Worm (Caenorhabditis elegans) whole organism, L2 larva: ENCODE data around the gene mix-1.

ENCODE experiments used
- C34F6.9 ChIP-seq: fragments of 150-350 bp; optimal IDR thresholded peaks from 2 replicates; lab custom pipeline; 2014; ENCODE audit warnings: missing biosample characterization, missing genetic modification characterization
- F13H6.1 ChIP-seq: sonication (generic microtip); optimal IDR thresholded peaks from 2 replicates; lab custom pipeline; 2016; ENCODE audit warnings: missing genetic modification characterization, missing compliant biosample characterization
- R02D3.7 ChIP-seq: fragments of 150-350 bp; optimal IDR thresholded peaks from 2 replicates; lab custom pipeline; 2014; ENCODE audit warnings: missing biosample characterization, missing genetic modification characterization
- Y55F3AM.14 ChIP-seq: fragments of 200-800 bp; sonication (Bioruptor generic); optimal IDR thresholded peaks from 2 replicates; lab custom pipeline; 2018; ENCODE audit warnings: mild to moderate bottlenecking, missing genetic modification characterization, missing compliant biosample characterization
- ZK546.5 ChIP-seq: sonication (generic microtip); optimal IDR thresholded peaks from 2 replicates; lab custom pipeline; 2017; ENCODE audit warnings: missing biosample characterization, missing genetic modification characterization
- aly-2 ChIP-seq: fragments of 150-350 bp; optimal IDR thresholded peaks from 2 replicates; lab custom pipeline; 2014; ENCODE audit warnings: missing biosample characterization, missing genetic modification characterization
- ama-1 ChIP-seq: fragments of 150-350 bp; optimal IDR thresholded peaks from 2 replicates; lab custom pipeline; 2018; ENCODE audit warnings: inconsistent platforms
- blmp-1 ChIP-seq: sonication (generic microtip); optimal IDR thresholded peaks from 2 replicates; lab custom pipeline; 2017; ENCODE audit warnings: missing genetic modification characterization, mild to moderate bottlenecking, missing compliant biosample characterization, antibody characterized with exemption, moderate library complexity; ENCODE audit not compliant: insufficient read depth
- ceh-16 ChIP-seq: fragments of 150-350 bp; optimal IDR thresholded peaks from 2 replicates; lab custom pipeline; 2014; ENCODE audit warnings: missing biosample characterization, missing genetic modification characterization
- crh-2 ChIP-seq: sonication (generic microtip); optimal IDR thresholded peaks from 2 replicates; lab custom pipeline; 2017; ENCODE audit warnings: missing biosample characterization, missing genetic modification characterization
- egl-27 ChIP-seq: sonication (generic microtip); optimal IDR thresholded peaks from 3 replicates; lab custom pipeline; 2017; ENCODE audit warnings: missing biosample characterization, missing genetic modification reagents, missing genetic modification characterization
- elt-1 ChIP-seq: fragments of 150-350 bp; optimal IDR thresholded peaks from 2 replicates; lab custom pipeline; 2014; ENCODE audit warnings: missing biosample characterization, missing genetic modification characterization
- elt-3 ChIP-seq: sonication (generic microtip); optimal IDR thresholded peaks from 2 replicates; lab custom pipeline; 2017; ENCODE audit warnings: missing biosample characterization, missing genetic modification characterization
- fos-1 ChIP-seq: fragments of 150-350 bp; optimal IDR thresholded peaks from 2 replicates; lab custom pipeline; 2014; ENCODE audit warnings: missing biosample characterization, missing genetic modification characterization
- gmeb-1 ChIP-seq: fragments of 150-350 bp; optimal IDR thresholded peaks from 2 replicates; lab custom pipeline; 2014; ENCODE audit warnings: missing biosample characterization, missing genetic modification characterization
- lin-11 ChIP-seq: fragments of 150-350 bp; sonication (generic microtip); optimal IDR thresholded peaks from 2 replicates; lab custom pipeline; 2014; ENCODE audit warnings: missing biosample characterization, missing genetic modification characterization, inconsistent platforms, mixed read lengths
- lin-13 ChIP-seq: fragments of 150-350 bp; optimal IDR thresholded peaks from 2 replicates; lab custom pipeline; 2014; ENCODE audit warnings: missing biosample characterization, missing genetic modification reagents, missing genetic modification characterization
- lin-39 ChIP-seq: fragments of 150-350 bp; optimal IDR thresholded peaks from 2 replicates; lab custom pipeline; 2014; ENCODE audit warnings: missing biosample characterization, missing genetic modification reagents, missing genetic modification characterization
- lsy-2 ChIP-seq, 2 experiments: fragments of 150-350 bp in 1 of 2; sonication (generic microtip) in 1 of 2; optimal IDR thresholded peaks; 2 replicates each; lab custom pipeline; 2014 to 2017; ENCODE audit warnings: missing biosample characterization in 2 of 2, missing genetic modification characterization in 2 of 2
- mab-5 ChIP-seq: fragments of 150-350 bp; optimal IDR thresholded peaks from 2 replicates; lab custom pipeline; 2014; ENCODE audit warnings: missing biosample characterization, missing genetic modification characterization
- mdl-1 ChIP-seq, 2 experiments: fragments of 150-350 bp in 1 of 2; sonication (generic microtip) in 1 of 2; optimal IDR thresholded peaks; 2 replicates each; lab custom pipeline; 2017; ENCODE audit warnings: missing biosample characterization in 2 of 2, missing genetic modification characterization in 2 of 2
- nhr-129 ChIP-seq: fragments of 150-350 bp; optimal IDR thresholded peaks from 2 replicates; lab custom pipeline; 2014; ENCODE audit warnings: missing biosample characterization, missing genetic modification characterization
- nhr-21 ChIP-seq: fragments of 150-350 bp; optimal IDR thresholded peaks from 2 replicates; lab custom pipeline; 2014; ENCODE audit warnings: missing biosample characterization, missing genetic modification characterization
- nhr-23 ChIP-seq: fragments of 150-350 bp; optimal IDR thresholded peaks from 2 replicates; lab custom pipeline; 2014; ENCODE audit warnings: missing biosample characterization, missing genetic modification reagents, missing genetic modification characterization
- nhr-237 ChIP-seq: fragments of 150-350 bp; optimal IDR thresholded peaks from 2 replicates; lab custom pipeline; 2014; ENCODE audit warnings: missing biosample characterization, missing genetic modification characterization
- nhr-25 ChIP-seq: fragments of 150-350 bp; sonication (generic microtip); optimal IDR thresholded peaks from 3 replicates; lab custom pipeline; 2014; ENCODE audit warnings: missing biosample characterization, missing genetic modification characterization
- nhr-6 ChIP-seq: fragments of 150-350 bp; optimal IDR thresholded peaks from 2 replicates; lab custom pipeline; 2014; ENCODE audit warnings: missing biosample characterization, missing genetic modification characterization
- peb-1 ChIP-seq: fragments of 150-350 bp; optimal IDR thresholded peaks from 2 replicates; lab custom pipeline; 2014; ENCODE audit warnings: missing biosample characterization, missing genetic modification characterization
- sem-4 ChIP-seq: fragments of 150-350 bp; optimal IDR thresholded peaks from 2 replicates; lab custom pipeline; 2014; ENCODE audit warnings: missing biosample characterization, missing genetic modification reagents, missing genetic modification characterization
- skn-1 ChIP-seq: sonication (generic microtip); optimal IDR thresholded peaks from 2 replicates; lab custom pipeline; 2017; ENCODE audit warnings: missing biosample characterization, missing genetic modification characterization
- sma-3 ChIP-seq: sonication (generic microtip); optimal IDR thresholded peaks from 2 replicates; lab custom pipeline; 2016; ENCODE audit warnings: missing genetic modification reagents, missing genetic modification characterization, missing compliant biosample characterization
- sma-9 ChIP-seq, 2 experiments: fragments of 150-350 bp in 1 of 2; sonication (generic microtip) in 1 of 2; optimal IDR thresholded peaks; 2 replicates each; lab custom pipeline; 2014 to 2016; ENCODE audit warnings: missing genetic modification characterization in 2 of 2, mild to moderate bottlenecking in 1 of 2, missing biosample characterization in 1 of 2, missing compliant biosample characterization in 1 of 2, missing genetic modification reagents in 1 of 2, moderate library complexity in 1 of 2
- snpc-4 ChIP-seq: fragments of 150-350 bp; optimal IDR thresholded peaks from 2 replicates; lab custom pipeline; 2014; ENCODE audit warnings: missing biosample characterization, missing genetic modification characterization
- unc-39 ChIP-seq: fragments of 150-350 bp; optimal IDR thresholded peaks from 2 replicates; lab custom pipeline; 2014; ENCODE audit warnings: missing biosample characterization, missing genetic modification characterization
- unc-55 ChIP-seq: fragments of 150-350 bp; sonication (generic microtip); optimal IDR thresholded peaks from 3 replicates; lab custom pipeline; 2014; ENCODE audit warnings: missing biosample characterization, missing genetic modification reagents, missing genetic modification characterization
- unc-62 ChIP-seq: fragments of 150-350 bp; optimal IDR thresholded peaks from 2 replicates; lab custom pipeline; 2014; ENCODE audit warnings: missing biosample characterization, missing genetic modification reagents, missing genetic modification characterization
- zag-1 ChIP-seq: fragments of 150-350 bp; optimal IDR thresholded peaks from 2 replicates; lab custom pipeline; 2014; ENCODE audit warnings: missing biosample characterization, missing genetic modification characterization
- ztf-11 ChIP-seq: sonication (generic microtip); optimal IDR thresholded peaks from 2 replicates; lab custom pipeline; 2017; ENCODE audit warnings: missing biosample characterization, missing genetic modification characterization
- ztf-4 ChIP-seq: fragments of 150-350 bp; optimal IDR thresholded peaks from 2 replicates; lab custom pipeline; 2014; ENCODE audit warnings: missing biosample characterization, missing genetic modification characterization

Gene mix-1

DNA sequence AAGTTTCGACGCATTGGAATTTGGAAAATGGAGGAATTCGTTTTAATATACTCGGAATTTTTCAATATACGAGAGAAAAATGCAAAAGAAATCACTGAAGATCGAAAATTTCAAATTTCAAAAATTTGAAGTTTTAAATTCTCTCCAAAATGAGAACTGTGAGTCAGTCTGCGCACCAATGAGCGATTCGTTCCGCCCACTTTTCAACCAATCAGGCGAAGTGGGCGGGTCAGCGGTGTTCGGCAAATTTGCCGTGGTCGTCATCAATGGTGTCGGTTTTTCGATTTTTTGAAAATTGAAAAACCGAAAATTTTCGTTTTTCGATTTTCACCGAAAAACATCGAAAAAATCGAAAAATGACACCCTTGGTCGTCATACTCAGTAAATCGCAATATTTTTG, 14.5 kb downstream of the mix-1 start:
- no peak for TF ChIP-seq fos-1 (tag; lab: Kevin White, UChicago)
- no peak for TF ChIP-seq unc-39
- no peak for TF ChIP-seq skn-1 (tag; lab: Kevin White, UChicago)
- no peak for TF ChIP-seq sma-9 (GFP tag; optimal IDR thresholded peaks at IDR 0.05; lab: Kevin White, UChicago)
- TF ChIP-seq sma-9 (tag; optimal IDR thresholded peaks at IDR 0.05; lab: Kevin White, UChicago), result no peak
- TF ChIP-seq crh-2 (tag; lab: Kevin White, UChicago), result no peak
- no peak for TF ChIP-seq lin-39 (tag; lab: Kevin White, UChicago)
- TF ChIP-seq nhr-23 (tag; lab: Kevin White, UChicago), result no peak
- TF ChIP-seq unc-55 (GFP tag; lab: Kevin White, UChicago), result no peak
- no peak for TF ChIP-seq nhr-237 (tag; lab: Kevin White, UChicago)
- no peak for TF ChIP-seq unc-62 (GFP tag; lab: Kevin White, UChicago)
- no peak for TF ChIP-seq C34F6.9
- no peak for TF ChIP-seq blmp-1
- no peak for TF ChIP-seq ama-1 (lab: Kevin White, UChicago)
- no peak for TF ChIP-seq Y55F3AM.14 (GFP tag; lab: Kevin White, UChicago)
- no peak for TF ChIP-seq elt-1 (tag; lab: Kevin White, UChicago)
- TF ChIP-seq aly-2 (tag; lab: Kevin White, UChicago), result no peak
- no peak for TF ChIP-seq mdl-1 (tag; optimal IDR thresholded peaks at IDR 0.05; lab: Kevin White, UChicago)

DNA sequence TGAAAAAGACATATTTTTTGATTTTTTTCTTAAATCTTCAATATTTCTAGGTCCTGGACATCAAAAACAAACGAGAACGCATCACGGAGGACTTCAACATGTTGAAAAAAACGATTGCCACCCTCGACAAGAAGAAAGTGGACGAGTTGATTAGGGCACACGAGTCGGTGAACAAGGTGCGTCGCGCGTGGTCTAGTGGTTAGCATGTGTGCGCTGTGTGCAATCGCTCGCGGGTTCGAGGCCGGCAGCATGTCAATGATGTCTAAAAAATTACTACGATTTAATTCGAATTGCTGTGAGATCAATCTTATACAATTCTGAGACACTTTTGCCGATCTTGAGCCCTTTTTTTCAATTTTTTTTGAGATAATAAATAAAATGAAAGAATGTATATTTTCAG, 16.0 kb downstream of the mix-1 start:
- TF ChIP-seq nhr-129 (tag; lab: Kevin White, UChicago), result peak; percentile 91
- TF ChIP-seq gmeb-1, result peak; percentile 79
- TF ChIP-seq blmp-1, result peak; percentile 28
- no peak for TF ChIP-seq unc-62 (GFP tag; lab: Kevin White, UChicago)
- peak; percentile 45 for TF ChIP-seq zag-1 (tag; lab: Kevin White, UChicago)
- TF ChIP-seq Y55F3AM.14 (GFP tag; lab: Kevin White, UChicago), result peak; percentile 74
- TF ChIP-seq mab-5, result peak; percentile 51
- TF ChIP-seq F13H6.1 (tag; lab: Kevin White, UChicago), result peak; percentile 80
- TF ChIP-seq sem-4 (tag; lab: Kevin White, UChicago), result peak; percentile 41
- TF ChIP-seq nhr-25, result peak; percentile 59
- no peak for TF ChIP-seq unc-39
- no peak for TF ChIP-seq ZK546.5
- peak; percentile 49 for TF ChIP-seq nhr-6 (tag; lab: Kevin White, UChicago)
- peak; percentile 12 to 40 for TF ChIP-seq mdl-1 (tag; optimal IDR thresholded peaks at IDR 0.05; lab: Kevin White, UChicago)
- TF ChIP-seq crh-2 (tag; lab: Kevin White, UChicago), result peak; percentile 81
- TF ChIP-seq ceh-16 (tag; lab: Kevin White, UChicago), result peak; percentile 11
- TF ChIP-seq lin-13, result peak; percentile 74
- TF ChIP-seq sma-3 (GFP tag; lab: Kevin White, UChicago), result peak; percentile 78
- no peak for TF ChIP-seq ama-1 (lab: Kevin White, UChicago)
- no peak for TF ChIP-seq skn-1 (tag; lab: Kevin White, UChicago)
- peak; percentile 48 for TF ChIP-seq egl-27
- TF ChIP-seq lin-11, result peak; percentile 53
- TF ChIP-seq nhr-21, result peak; percentile 87
- TF ChIP-seq elt-1 (tag; lab: Kevin White, UChicago), result no peak
- TF ChIP-seq R02D3.7, result peak; percentile 24
- no peak for TF ChIP-seq aly-2 (tag; lab: Kevin White, UChicago)
- peak; percentile 79 for TF ChIP-seq C34F6.9
- TF ChIP-seq sma-9 (GFP tag; optimal IDR thresholded peaks at IDR 0.05; lab: Kevin White, UChicago), result peak; percentile 81
- no peak for TF ChIP-seq sma-9 (tag; optimal IDR thresholded peaks at IDR 0.05; lab: Kevin White, UChicago)
- peak; percentile 39 for TF ChIP-seq ztf-4 (tag; lab: Kevin White, UChicago)
- no peak for TF ChIP-seq peb-1 (tag; lab: Kevin White, UChicago)
- TF ChIP-seq fos-1 (tag; lab: Kevin White, UChicago), result peak; percentile 59
- TF ChIP-seq elt-3 (tag; lab: Kevin White, UChicago), result no peak
- TF ChIP-seq lsy-2 (tag; optimal IDR thresholded peaks at IDR 0.05; lab: Kevin White, UChicago), result peak; percentile 63 to 82
- peak; percentile 47 for TF ChIP-seq unc-55 (GFP tag; lab: Kevin White, UChicago)
- peak; percentile 75 for TF ChIP-seq snpc-4 (tag; lab: Kevin White, UChicago)

DNA sequence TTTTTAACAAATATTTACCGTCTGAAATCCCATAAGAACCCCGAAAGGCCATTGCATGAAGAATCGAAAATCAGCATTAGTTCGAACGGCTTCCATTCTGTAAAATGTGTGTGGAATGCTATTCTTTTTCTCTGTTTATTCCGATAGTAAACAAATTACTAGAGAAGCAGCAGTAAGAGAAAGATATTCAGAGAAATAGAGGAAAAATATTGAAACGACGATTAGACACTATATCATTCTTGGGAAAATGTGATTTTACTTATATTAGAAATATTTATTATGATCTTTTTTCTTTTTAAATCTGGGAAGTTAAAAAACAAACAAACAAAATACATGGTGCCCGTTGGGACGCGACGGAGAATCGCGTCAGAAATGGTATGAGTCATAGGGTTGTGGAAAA, 19.5 kb downstream of the mix-1 start, which contains the start of gene M106.8:
Gene M106.8, minus strand, starts transcription at position 101 of the 400 bp plus-strand sequence.
- TF ChIP-seq gmeb-1 (no peak), snpc-4 (tag; lab: Kevin White, UChicago) (no peak), mab-5 (no peak), ztf-11 (tag; lab: Kevin White, UChicago) (no peak), egl-27 (no peak), unc-55 (GFP tag; lab: Kevin White, UChicago) (no peak)
